Worm (Caenorhabditis elegans): Measurements from ENCODE around the gene ZC449.8.

- TF ChIP-seq fkh-10 (GFP tag; optimal IDR thresholded peaks at IDR 0.05) (no peak), aly-2 (tag; optimal IDR thresholded peaks at IDR 0.05) (no peak), mep-1 (tag; optimal IDR thresholded peaks at IDR 0.05) (no peak), dmd-6 (GFP tag; IDR thresholded peaks at IDR 0.05) (no peak)
Observed at ce11 chrX:5017591-5017990, 1.7 kb downstream of the ZC449.8 start, which contains the start of gene sek-3.
